Fruit fly (Drosophila melanogaster) whole organism, embryonic: Measurements from ENCODE around the gene Tsf2.
A peak's percentile ranks its signal among the peaks of the same experiment; 100 is the strongest.

Experiments
- Atf6 ChIP-seq: fragments of 200-800 bp; sonication (Bioruptor generic); IDR thresholded peaks from 2 replicates; pipeline ENCODE4 v1.3.6; 2022; ENCODE audit warnings: missing biosample characterization, missing genetic modification characterization
- CG11695 ChIP-seq: fragments of 200-800 bp; sonication (Bioruptor generic); IDR thresholded peaks from 3 replicates; pipeline ENCODE4 v1.3.6; 2022; ENCODE audit warnings: missing biosample characterization, missing genetic modification characterization
- CG12942 ChIP-seq: fragments of 200-800 bp; sonication (Bioruptor generic); optimal IDR thresholded peaks from 3 replicates; lab custom pipeline; 2016; ENCODE audit warnings: missing biosample characterization, missing genetic modification characterization
- CG13296 ChIP-seq: fragments of 200-800 bp; sonication (Bioruptor generic); optimal IDR thresholded peaks from 3 replicates; lab custom pipeline; 2018; ENCODE audit warnings: missing biosample characterization, mild to moderate bottlenecking, missing genetic modification characterization
- CG14710 ChIP-seq: fragments of 200-800 bp; sonication (Bioruptor generic); optimal IDR thresholded peaks from 3 replicates; lab custom pipeline; 2019; ENCODE audit warnings: missing biosample characterization, mild to moderate bottlenecking, missing genetic modification characterization, moderate library complexity
- CG16813 ChIP-seq: fragments of 200-800 bp; sonication (Bioruptor generic); IDR thresholded peaks from 3 replicates; pipeline ENCODE4 v1.3.6; 2022; ENCODE audit warnings: missing biosample characterization, missing genetic modification characterization; ENCODE audit not compliant: partially characterized antibody
- CG18011 ChIP-seq: fragments of 200-800 bp; sonication (Bioruptor generic); optimal IDR thresholded peaks from 2 replicates; lab custom pipeline; 2017; ENCODE audit warnings: missing biosample characterization, missing genetic modification characterization, mild to moderate bottlenecking, moderate library complexity, missing genotype
- CG18599 ChIP-seq: fragments of 200-800 bp; sonication (Bioruptor generic); optimal IDR thresholded peaks from 3 replicates; lab custom pipeline; 2017; ENCODE audit warnings: missing biosample characterization, missing genetic modification characterization, mild to moderate bottlenecking, moderate library complexity, missing genetic modification reagents
- CG18619 ChIP-seq: fragments of 200-800 bp; sonication (Bioruptor generic); optimal IDR thresholded peaks from 3 replicates; lab custom pipeline; 2017; ENCODE audit warnings: missing biosample characterization, mild to moderate bottlenecking, missing genetic modification characterization
- CG2120 ChIP-seq: fragments of 200-800 bp; sonication (Bioruptor generic); optimal IDR thresholded peaks from 3 replicates; lab custom pipeline; 2016; ENCODE audit warnings: missing biosample characterization, missing genetic modification characterization
- CG2129 ChIP-seq: fragments of 200-800 bp; sonication (Bioruptor generic); IDR thresholded peaks from 2 replicates; pipeline ENCODE4 v1.3.6; 2022; ENCODE audit warnings: missing biosample characterization, missing genetic modification characterization; ENCODE audit not compliant: partially characterized antibody
- CG3407 ChIP-seq: fragments of 200-800 bp; sonication (Bioruptor generic); optimal IDR thresholded peaks from 2 replicates; lab custom pipeline; 2018; ENCODE audit warnings: missing biosample characterization, mild to moderate bottlenecking, missing genetic modification characterization
- CG4617 ChIP-seq: fragments of 200-800 bp; sonication (Bioruptor generic); optimal IDR thresholded peaks from 3 replicates; lab custom pipeline; 2016; ENCODE audit warnings: missing biosample characterization, missing genetic modification characterization, borderline replicate concordance
- CG5245 ChIP-seq: fragments of 200-800 bp; sonication (Bioruptor generic); optimal IDR thresholded peaks from 3 replicates; lab custom pipeline; 2016; ENCODE audit warnings: missing biosample characterization, missing genetic modification characterization
- CG6175 ChIP-seq: fragments of 200-800 bp; sonication (Bioruptor generic); IDR thresholded peaks from 3 replicates; pipeline ENCODE4 v1.3.6; 2022; ENCODE audit warnings: missing biosample characterization, missing genetic modification characterization
- CG6654 ChIP-seq: fragments of 200-800 bp; sonication (Bioruptor generic); optimal IDR thresholded peaks from 2 replicates; lab custom pipeline; 2017; ENCODE audit warnings: missing biosample characterization, mild to moderate bottlenecking, missing genetic modification characterization
- CG7786 ChIP-seq: fragments of 200-800 bp; sonication (Bioruptor generic); optimal IDR thresholded peaks from 2 replicates; lab custom pipeline; 2016; ENCODE audit warnings: missing biosample characterization, missing genetic modification characterization
- CG8281 ChIP-seq: fragments of 200-800 bp; sonication (Bioruptor generic); optimal IDR thresholded peaks from 2 replicates; lab custom pipeline; 2018; ENCODE audit warnings: missing biosample characterization, mild to moderate bottlenecking, missing genetic modification characterization, moderate library complexity
- CG9876 ChIP-seq: fragments of 200-800 bp; sonication (Bioruptor generic); optimal IDR thresholded peaks from 2 replicates; lab custom pipeline; 2016; ENCODE audit warnings: missing biosample characterization, missing genetic modification characterization
- CHES-1-like ChIP-seq: fragments of 200-800 bp; sonication (Bioruptor generic); optimal IDR thresholded peaks from 2 replicates; lab custom pipeline; 2016; ENCODE audit warnings: missing biosample characterization, missing genetic modification characterization
- Chrac-16 ChIP-seq: fragments of 200-800 bp; sonication (Bioruptor generic); optimal IDR thresholded peaks from 3 replicates; lab custom pipeline; 2016; ENCODE audit warnings: missing biosample characterization, missing genetic modification characterization
- D19B ChIP-seq: fragments of 200-800 bp; sonication (Bioruptor generic); optimal IDR thresholded peaks from 2 replicates; lab custom pipeline; 2017; ENCODE audit warnings: missing biosample characterization, mild to moderate bottlenecking, missing genetic modification characterization
- Dad ChIP-seq: fragments of 200-800 bp; sonication (Bioruptor generic); optimal IDR thresholded peaks from 3 replicates; lab custom pipeline; 2016; ENCODE audit warnings: missing biosample characterization, missing genetic modification characterization
- Doc3 ChIP-seq: fragments of 200-800 bp; sonication (Bioruptor generic); IDR thresholded peaks from 3 replicates; pipeline ENCODE4 v1.3.6; 2022; ENCODE audit warnings: missing biosample characterization, missing genetic modification characterization; ENCODE audit not compliant: partially characterized antibody
- ERR ChIP-seq: fragments of 200-800 bp; sonication (Bioruptor generic); optimal IDR thresholded peaks from 2 replicates; lab custom pipeline; 2016; ENCODE audit warnings: missing biosample characterization, missing genetic modification characterization
- HLH3B ChIP-seq: fragments of 200-800 bp; sonication (Bioruptor generic); IDR thresholded peaks from 2 replicates; pipeline ENCODE4 v1.3.6; 2022; ENCODE audit warnings: missing biosample characterization, missing genetic modification characterization
- HLH54F ChIP-seq: fragments of 200-800 bp; sonication (Bioruptor generic); optimal IDR thresholded peaks from 3 replicates; lab custom pipeline; 2016; ENCODE audit warnings: missing biosample characterization, missing genetic modification characterization
- Hmr ChIP-seq: fragments of 200-800 bp; sonication (Bioruptor generic); optimal IDR thresholded peaks from 3 replicates; lab custom pipeline; 2017; ENCODE audit warnings: mild to moderate bottlenecking, missing biosample characterization, missing genetic modification reagents, missing genetic modification characterization
- Mad ChIP-seq: fragments of 200-800 bp; sonication (Bioruptor generic); optimal IDR thresholded peaks from 2 replicates; lab custom pipeline; 2016; ENCODE audit warnings: missing biosample characterization, missing genetic modification characterization
- NC2α ChIP-seq: fragments of 200-800 bp; sonication (Bioruptor generic); optimal IDR thresholded peaks from 2 replicates; lab custom pipeline; 2016; ENCODE audit warnings: missing biosample characterization, missing genetic modification characterization
- Scr ChIP-seq: fragments of 200-800 bp; sonication (Bioruptor generic); IDR thresholded peaks from 2 replicates; pipeline ENCODE4 v1.3.6; 2022; ENCODE audit warnings: missing biosample characterization, missing genetic modification characterization; ENCODE audit not compliant: partially characterized antibody
- Six4 ChIP-seq: fragments of 200-800 bp; sonication (Bioruptor generic); optimal IDR thresholded peaks from 2 replicates; lab custom pipeline; 2016; ENCODE audit warnings: missing biosample characterization, missing genetic modification characterization
- Sox102F ChIP-seq: fragments of 200-800 bp; sonication (Bioruptor generic); optimal IDR thresholded peaks from 2 replicates; lab custom pipeline; 2018; ENCODE audit warnings: missing biosample characterization, mild to moderate bottlenecking, missing genetic modification characterization, moderate library complexity
- Ssrp ChIP-seq: fragments of 200-800 bp; sonication (Bioruptor generic); optimal IDR thresholded peaks from 2 replicates; lab custom pipeline; 2018; ENCODE audit warnings: missing biosample characterization, mild to moderate bottlenecking, missing genetic modification characterization, moderate library complexity
- YL-1 ChIP-seq: fragments of 200-800 bp; sonication (Bioruptor generic); optimal IDR thresholded peaks from 3 replicates; lab custom pipeline; 2017; ENCODE audit warnings: missing biosample characterization, mild to moderate bottlenecking, missing genetic modification characterization
- amos ChIP-seq: fragments of 200-800 bp; sonication (Bioruptor generic); IDR thresholded peaks from 2 replicates; pipeline ENCODE4 v1.3.6; 2022; ENCODE audit warnings: missing biosample characterization, missing genetic modification characterization; ENCODE audit not compliant: partially characterized antibody
- dimm ChIP-seq: fragments of 200-800 bp; sonication (Bioruptor generic); IDR thresholded peaks from 2 replicates; pipeline ENCODE4 v1.3.6; 2022; ENCODE audit warnings: missing biosample characterization, missing genetic modification characterization
- disco-r ChIP-seq: fragments of 200-800 bp; sonication (Bioruptor generic); optimal IDR thresholded peaks from 2 replicates; lab custom pipeline; 2016; ENCODE audit warnings: missing biosample characterization, missing genetic modification characterization
- eve ChIP-seq, 2 experiments: fragments of >200 bp; optimal IDR thresholded peaks; 2 replicates each; lab custom pipeline; 2017; ENCODE audit warnings: missing biosample characterization in 2 of 2, missing genetic modification characterization in 2 of 2
- fd96Cb ChIP-seq: fragments of 200-800 bp; sonication (Bioruptor generic); optimal IDR thresholded peaks from 2 replicates; lab custom pipeline; 2018; ENCODE audit warnings: missing biosample characterization, mild to moderate bottlenecking, missing genetic modification characterization, moderate library complexity
- gem ChIP-seq: fragments of 200-800 bp; sonication (Bioruptor generic); optimal IDR thresholded peaks from 2 replicates; lab custom pipeline; 2019; ENCODE audit warnings: missing biosample characterization, mild to moderate bottlenecking, missing genetic modification characterization, moderate library complexity
- hb ChIP-seq: fragments of 200-800 bp; sonication (Bioruptor generic); IDR thresholded peaks from 3 replicates; pipeline ENCODE4 v1.3.6; 2022; ENCODE audit warnings: missing biosample characterization, missing genetic modification characterization; ENCODE audit not compliant: partially characterized antibody
- jigr1 ChIP-seq: fragments of 200-800 bp; sonication (Bioruptor generic); IDR thresholded peaks from 3 replicates; pipeline ENCODE4 v1.3.6; 2022; ENCODE audit warnings: missing biosample characterization, missing genetic modification characterization
- lilli ChIP-seq: fragments of 200-800 bp; sonication (Bioruptor generic); optimal IDR thresholded peaks from 3 replicates; lab custom pipeline; 2016; ENCODE audit warnings: missing biosample characterization, missing genetic modification characterization
- luna ChIP-seq: fragments of 200-800 bp; sonication (Bioruptor generic); optimal IDR thresholded peaks from 2 replicates; lab custom pipeline; 2016; ENCODE audit warnings: missing biosample characterization, missing genetic modification characterization
- ranshi ChIP-seq: fragments of 200-800 bp; sonication (Bioruptor generic); IDR thresholded peaks from 2 replicates; pipeline ENCODE4 v1.3.6; 2022; ENCODE audit warnings: missing biosample characterization, missing genetic modification characterization
- ro ChIP-seq: fragments of 200-800 bp; sonication (Bioruptor generic); IDR thresholded peaks from 2 replicates; pipeline ENCODE4 v1.3.6; 2022; ENCODE audit warnings: missing biosample characterization, missing genetic modification characterization
- salm ChIP-seq: fragments of 200-800 bp; sonication (Bioruptor generic); optimal IDR thresholded peaks from 2 replicates; lab custom pipeline; 2018; ENCODE audit warnings: missing biosample characterization, mild to moderate bottlenecking, missing genetic modification characterization
- zen ChIP-seq: fragments of 200-800 bp; sonication (Bioruptor generic); optimal IDR thresholded peaks from 3 replicates; lab custom pipeline; 2018; ENCODE audit warnings: missing biosample characterization, mild to moderate bottlenecking, missing genetic modification characterization, moderate library complexity
- zen2 ChIP-seq: fragments of 200-800 bp; sonication (Bioruptor generic); IDR thresholded peaks from 3 replicates; pipeline ENCODE4 v1.3.6; 2022; ENCODE audit warnings: missing biosample characterization, missing genetic modification characterization; ENCODE audit not compliant: partially characterized antibody

Tsf2 gene

DNA sequence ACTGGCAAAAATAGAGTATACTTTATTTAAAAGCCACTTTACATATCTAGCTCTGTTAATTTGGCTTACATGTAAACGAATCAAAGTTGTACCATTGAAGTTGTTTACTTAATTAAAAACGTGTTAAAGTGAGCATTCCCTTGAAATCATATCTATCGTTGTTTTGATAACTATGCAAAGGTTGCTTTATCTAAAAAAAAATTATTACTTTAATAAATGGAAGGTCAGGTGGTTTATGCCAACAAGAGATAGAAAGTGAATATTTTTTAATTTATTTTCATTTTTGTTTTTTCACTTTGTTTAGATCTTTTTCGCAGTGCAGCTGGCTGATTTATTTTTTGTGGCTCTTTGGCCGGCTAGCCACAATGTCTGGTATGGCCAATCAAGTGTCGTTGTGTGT, 50.6 kb downstream of the Tsf2 start (continued):
- TF ChIP-seq fd96Cb (tag; lab: Kevin White, UChicago), result peak; percentile 84
- TF ChIP-seq disco-r (GFP tag; lab: Kevin White, UChicago), result no peak
- TF ChIP-seq Ssrp (tag; lab: Kevin White, UChicago), result peak; percentile 75
- peak; percentile 50 for TF ChIP-seq Dad (GFP tag; lab: Kevin White, UChicago)
- peak; percentile 7 for TF ChIP-seq YL-1 (GFP tag; lab: Kevin White, UChicago)
- peak; percentile 7 for TF ChIP-seq CG18011 (GFP tag; lab: Kevin White, UChicago)
- peak; percentile 86 for TF ChIP-seq gem (tag; lab: Kevin White, UChicago)
- peak; percentile 69 for TF ChIP-seq CG18619 (GFP tag; lab: Kevin White, UChicago)
- no peak for TF ChIP-seq Doc3 (GFP tag; lab: Robert Waterston, UW)
- TF ChIP-seq NC2α (GFP tag; lab: Kevin White, UChicago), result peak; percentile 5
- no peak for TF ChIP-seq CG16813 (GFP tag; lab: Robert Waterston, UW)
- TF ChIP-seq CG11695 (GFP tag; lab: Robert Waterston, UW), result peak; percentile 81
- peak; percentile 64 for TF ChIP-seq CG12942 (GFP tag; lab: Kevin White, UChicago)
- TF ChIP-seq Mad (GFP tag; lab: Kevin White, UChicago), result peak; percentile 64
- peak; percentile 50 for TF ChIP-seq HLH3B
- TF ChIP-seq HLH54F (GFP tag; lab: Kevin White, UChicago), result peak; percentile 53
- peak; percentile 20 for TF ChIP-seq CG6654
- peak; percentile 58; the same call in 1 of the 2 replicates for TF ChIP-seq Atf6 (GFP tag; lab: Robert Waterston, UW)
- peak; percentile 43 for TF ChIP-seq CG8281 (tag; lab: Kevin White, UChicago)
- TF ChIP-seq CG3407 (GFP tag; lab: Kevin White, UChicago), result peak; percentile 54
- TF ChIP-seq luna (GFP tag; lab: Kevin White, UChicago), result no peak
- TF ChIP-seq Six4 (GFP tag; lab: Kevin White, UChicago), result peak; percentile 60
- TF ChIP-seq salm (tag; lab: Kevin White, UChicago), result peak; percentile 36
- peak; percentile 13 for TF ChIP-seq zen (tag; lab: Kevin White, UChicago)
- peak; percentile 78 for TF ChIP-seq CG13296
- TF ChIP-seq lilli (GFP tag; lab: Kevin White, UChicago), result peak; percentile 70
- TF ChIP-seq ranshi (GFP tag; lab: Robert Waterston, UW), result peak; percentile 58
- peak; percentile 61 for TF ChIP-seq Chrac-16
- no peak for TF ChIP-seq CG9876 (GFP tag; lab: Kevin White, UChicago)
- TF ChIP-seq D19B (GFP tag; lab: Kevin White, UChicago), result peak; percentile 16
- peak; percentile 39 for TF ChIP-seq CG18599
- peak; percentile 43; the same call in 1 of the 2 replicates for TF ChIP-seq dimm
- no peak for TF ChIP-seq CG2129 (GFP tag; lab: Robert Waterston, UW)
- peak in 1 of 2 experiments; percentile 93 for TF ChIP-seq eve (GFP tag; optimal IDR thresholded peaks at IDR 0.05; lab: Kevin White, UChicago)
- no peak for TF ChIP-seq hb (GFP tag; lab: Robert Waterston, UW)
- TF ChIP-seq Sox102F, result peak; percentile 88
- TF ChIP-seq CG2120, result peak; percentile 60
- 0 out of 3 replicates have a peak, but pooled peaks have one; percentile 15 for TF ChIP-seq jigr1
- no peak; the same call in 1 of the 2 replicates for TF ChIP-seq ro (GFP tag; lab: Robert Waterston, UW)
- no peak for TF ChIP-seq Scr
- TF ChIP-seq Hmr (GFP tag; lab: Kevin White, UChicago), result peak; percentile 60
- peak; percentile 73 for TF ChIP-seq CG14710 (tag; lab: Kevin White, UChicago)
- no peak for TF ChIP-seq ERR (GFP tag; lab: Kevin White, UChicago)
- TF ChIP-seq CG6175 (GFP tag; lab: Robert Waterston, UW), result 0 out of 3 replicates have a peak, but pooled peaks have one; percentile 16
- no peak for TF ChIP-seq CHES-1-like (GFP tag; lab: Kevin White, UChicago)
- TF ChIP-seq zen2 (GFP tag; lab: Robert Waterston, UW), result no peak
- peak; percentile 1 for TF ChIP-seq CG7786
- TF ChIP-seq amos, result no peak
- TF ChIP-seq CG5245 (GFP tag; lab: Kevin White, UChicago), result peak; percentile 36
- peak; percentile 23 for TF ChIP-seq CG4617 (GFP tag; lab: Kevin White, UChicago)
